Worm (Caenorhabditis elegans) whole organism, L2 larva: ENCODE data around the gene C17G10.1.

Experiments used
- ama-1 ChIP-seq: fragments of 150-350 bp; optimal IDR thresholded peaks from 2 replicates; lab custom pipeline; 2018; ENCODE audit warnings: inconsistent platforms
- egl-27 ChIP-seq: sonication (generic microtip); optimal IDR thresholded peaks from 3 replicates; lab custom pipeline; 2017; ENCODE audit warnings: missing biosample characterization, missing genetic modification reagents, missing genetic modification characterization
- elt-1 ChIP-seq: fragments of 150-350 bp; optimal IDR thresholded peaks from 2 replicates; lab custom pipeline; 2014; ENCODE audit warnings: missing biosample characterization, missing genetic modification characterization
- elt-3 ChIP-seq: sonication (generic microtip); optimal IDR thresholded peaks from 2 replicates; lab custom pipeline; 2017; ENCODE audit warnings: missing biosample characterization, missing genetic modification characterization
- lsy-2 ChIP-seq, 2 experiments: fragments of 150-350 bp in 1 of 2; sonication (generic microtip) in 1 of 2; optimal IDR thresholded peaks; 2 replicates each; lab custom pipeline; 2014 to 2017; ENCODE audit warnings: missing biosample characterization in 2 of 2, missing genetic modification characterization in 2 of 2
- nhr-23 ChIP-seq: fragments of 150-350 bp; optimal IDR thresholded peaks from 2 replicates; lab custom pipeline; 2014; ENCODE audit warnings: missing biosample characterization, missing genetic modification reagents, missing genetic modification characterization
- nhr-77 ChIP-seq: fragments of 150-350 bp; optimal IDR thresholded peaks from 2 replicates; lab custom pipeline; 2014; ENCODE audit warnings: missing biosample characterization, missing genetic modification characterization
- snpc-4 ChIP-seq: fragments of 150-350 bp; optimal IDR thresholded peaks from 2 replicates; lab custom pipeline; 2014; ENCODE audit warnings: missing biosample characterization, missing genetic modification characterization
- zag-1 ChIP-seq: fragments of 150-350 bp; optimal IDR thresholded peaks from 2 replicates; lab custom pipeline; 2014; ENCODE audit warnings: missing biosample characterization, missing genetic modification characterization
- ztf-11 ChIP-seq: sonication (generic microtip); optimal IDR thresholded peaks from 2 replicates; lab custom pipeline; 2017; ENCODE audit warnings: missing biosample characterization, missing genetic modification characterization
- ztf-4 ChIP-seq: fragments of 150-350 bp; optimal IDR thresholded peaks from 2 replicates; lab custom pipeline; 2014; ENCODE audit warnings: missing biosample characterization, missing genetic modification characterization

DNA sequence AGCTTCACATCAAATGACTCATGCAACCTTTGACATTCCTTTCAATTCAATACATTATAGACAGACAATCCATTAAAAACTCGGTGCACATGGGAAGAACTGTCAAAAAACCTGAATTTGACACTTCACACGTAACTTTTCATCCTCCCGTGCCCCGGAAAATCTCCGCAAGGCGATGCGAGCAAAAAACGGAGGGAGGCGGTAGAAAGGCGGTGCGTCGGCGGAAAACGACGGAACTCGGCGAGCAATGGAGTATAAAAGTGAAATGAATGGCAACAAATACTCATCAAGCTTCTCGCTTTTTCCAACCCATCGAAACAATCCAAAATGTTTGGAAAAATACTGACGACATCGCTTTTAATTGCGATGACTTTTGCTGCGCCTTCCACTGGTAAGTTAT is 18.3 kb upstream of the C17G10.1 start, which contains the start of gene T25E4.1:
- TF ChIP-seq ama-1 = no peak
- TF ChIP-seq elt-1 = no peak
- TF ChIP-seq nhr-77 (tag; lab: Kevin White, UChicago) = no peak
- no peak for TF ChIP-seq elt-3
- TF ChIP-seq egl-27 (tag; lab: Kevin White, UChicago) = no peak
- no peak for TF ChIP-seq nhr-23 (tag; lab: Kevin White, UChicago)
- TF ChIP-seq ztf-11 (tag; lab: Kevin White, UChicago) = no peak
- no peak for TF ChIP-seq zag-1
- no peak for TF ChIP-seq ztf-4
- TF ChIP-seq lsy-2 (tag; optimal IDR thresholded peaks at IDR 0.05; lab: Kevin White, UChicago) = no peak
- TF ChIP-seq snpc-4 (tag; lab: Kevin White, UChicago) = no peak
